Worm (Caenorhabditis elegans) whole organism, L3 larva: ENCODE results near the gene stdh-2.

Source experiments
- ZK546.5 ChIP-seq: sonication (generic microtip); optimal IDR thresholded peaks from 2 replicates; lab custom pipeline; 2017; ENCODE audit warnings: missing biosample characterization, missing genetic modification characterization
- ama-1 ChIP-seq: fragments of 150-350 bp; optimal IDR thresholded peaks from 2 replicates; lab custom pipeline; 2018
- ceh-16 ChIP-seq: sonication (generic microtip); optimal IDR thresholded peaks from 2 replicates; lab custom pipeline; 2017; ENCODE audit warnings: missing biosample characterization, missing genetic modification characterization
- ceh-28 ChIP-seq: fragments of 150-350 bp; optimal IDR thresholded peaks from 2 replicates; lab custom pipeline; 2014; ENCODE audit warnings: missing biosample characterization, missing genetic modification reagents, missing genetic modification characterization
- egl-5 ChIP-seq: fragments of 150-350 bp; optimal IDR thresholded peaks from 2 replicates; lab custom pipeline; 2017; ENCODE audit warnings: missing biosample characterization, missing genetic modification reagents, missing genetic modification characterization, inconsistent platforms
- elt-1 ChIP-seq: fragments of 150-350 bp; optimal IDR thresholded peaks from 2 replicates; lab custom pipeline; 2014; ENCODE audit warnings: missing biosample characterization, missing genetic modification characterization
- elt-2 ChIP-seq: sonication (generic microtip); optimal IDR thresholded peaks from 2 replicates; lab custom pipeline; 2016; ENCODE audit warnings: missing genetic modification reagents, mild to moderate bottlenecking, missing genetic modification characterization, missing compliant biosample characterization
- elt-3 ChIP-seq, 3 experiments: fragments of 150-350 bp in 1 of 3; sonication (generic microtip) in 2 of 3; optimal IDR thresholded peaks; 2 replicates in 2 of 3; 4 replicates in 1 of 3; lab custom pipeline; 2014 to 2017; ENCODE audit warnings: missing biosample characterization in 3 of 3, missing genetic modification characterization in 3 of 3
- eor-1 ChIP-seq, 2 experiments: fragments of 150-350 bp; optimal IDR thresholded peaks; 2 replicates each; lab custom pipeline; 2014 to 2018; ENCODE audit warnings: missing biosample characterization in 2 of 2, missing genetic modification characterization in 2 of 2
- fkh-10 ChIP-seq: sonication (generic microtip); optimal IDR thresholded peaks from 2 replicates; lab custom pipeline; 2017; ENCODE audit warnings: missing biosample characterization, missing genetic modification reagents, missing genetic modification characterization
- fkh-2 ChIP-seq: fragments of 150-350 bp; optimal IDR thresholded peaks from 2 replicates; lab custom pipeline; 2014; ENCODE audit warnings: missing biosample characterization, missing genetic modification reagents, missing genetic modification characterization
- fos-1 ChIP-seq: fragments of 150-350 bp; optimal IDR thresholded peaks from 2 replicates; lab custom pipeline; 2014; ENCODE audit warnings: missing biosample characterization, missing genetic modification characterization
- hmg-11 ChIP-seq: sonication (generic microtip); optimal IDR thresholded peaks from 2 replicates; lab custom pipeline; 2016; ENCODE audit warnings: missing genetic modification characterization, missing compliant biosample characterization
- jun-1 ChIP-seq: fragments of 150-350 bp; optimal IDR thresholded peaks from 2 replicates; lab custom pipeline; 2014; ENCODE audit warnings: missing biosample characterization, missing genetic modification reagents, missing genetic modification characterization
- lin-15B ChIP-seq: fragments of 150-350 bp; optimal IDR thresholded peaks from 2 replicates; lab custom pipeline; 2014; ENCODE audit warnings: missing biosample characterization, missing genetic modification characterization
- lin-39 ChIP-seq: fragments of 150-350 bp; optimal IDR thresholded peaks from 2 replicates; lab custom pipeline; 2018; ENCODE audit warnings: missing biosample characterization, missing genetic modification reagents, missing genetic modification characterization
- lsy-12 ChIP-seq: sonication (generic microtip); optimal IDR thresholded peaks from 2 replicates; lab custom pipeline; 2016; ENCODE audit warnings: mild to moderate bottlenecking, missing genetic modification characterization, missing compliant biosample characterization
- mdl-1 ChIP-seq: fragments of 150-350 bp; optimal IDR thresholded peaks from 2 replicates; lab custom pipeline; 2014; ENCODE audit warnings: missing biosample characterization, missing genetic modification characterization
- mml-1 ChIP-seq: fragments of 150-350 bp; sonication (generic microtip); optimal IDR thresholded peaks from 3 replicates; lab custom pipeline; 2014; ENCODE audit warnings: missing biosample characterization, missing genetic modification characterization
- nfya-1 ChIP-seq: sonication (generic microtip); optimal IDR thresholded peaks from 2 replicates; lab custom pipeline; 2017; ENCODE audit warnings: missing genetic modification characterization, mild to moderate bottlenecking, missing compliant biosample characterization, antibody characterized with exemption, moderate library complexity; ENCODE audit not compliant: insufficient read depth
- nhr-11 ChIP-seq: fragments of 150-350 bp; optimal IDR thresholded peaks from 2 replicates; lab custom pipeline; 2014; ENCODE audit warnings: missing biosample characterization, missing genetic modification characterization
- nhr-23 ChIP-seq: fragments of 150-350 bp; optimal IDR thresholded peaks from 2 replicates; lab custom pipeline; 2014; ENCODE audit warnings: missing biosample characterization, missing genetic modification reagents, missing genetic modification characterization
- nhr-237 ChIP-seq: fragments of 150-350 bp; optimal IDR thresholded peaks from 2 replicates; lab custom pipeline; 2014; ENCODE audit warnings: missing biosample characterization, missing genetic modification characterization
- nhr-28 ChIP-seq: fragments of 150-350 bp; optimal IDR thresholded peaks from 2 replicates; lab custom pipeline; 2014; ENCODE audit warnings: missing biosample characterization, missing genetic modification characterization
- nhr-67 ChIP-seq: fragments of 150-350 bp; optimal IDR thresholded peaks from 2 replicates; lab custom pipeline; 2014; ENCODE audit warnings: missing biosample characterization, missing genetic modification characterization
- nhr-76 ChIP-seq: fragments of 150-350 bp; sonication (generic microtip); optimal IDR thresholded peaks from 5 replicates; lab custom pipeline; 2014; ENCODE audit warnings: missing biosample characterization, missing genetic modification characterization
- pha-4 ChIP-seq: fragments of 150-350 bp; optimal IDR thresholded peaks from 2 replicates; lab custom pipeline; 2014; ENCODE audit warnings: missing biosample characterization, missing genetic modification reagents, missing genetic modification characterization
- pqm-1 ChIP-seq: fragments of 150-350 bp; optimal IDR thresholded peaks from 2 replicates; lab custom pipeline; 2017; ENCODE audit warnings: missing biosample characterization, missing genetic modification characterization, inconsistent platforms
- sea-2 ChIP-seq: fragments of 150-350 bp; sonication (generic microtip); optimal IDR thresholded peaks from 4 replicates; lab custom pipeline; 2014; ENCODE audit warnings: missing biosample characterization, missing genetic modification reagents, missing genetic modification characterization
- snpc-4 ChIP-seq: fragments of 150-350 bp; optimal IDR thresholded peaks from 2 replicates; lab custom pipeline; 2014; ENCODE audit warnings: missing biosample characterization, missing genetic modification characterization
- tbx-2 ChIP-seq: sonication (generic microtip); optimal IDR thresholded peaks from 2 replicates; lab custom pipeline; 2016; ENCODE audit warnings: mild to moderate bottlenecking, missing genetic modification characterization, missing compliant biosample characterization
- unc-62 ChIP-seq: fragments of 150-350 bp; sonication (generic microtip); optimal IDR thresholded peaks from 4 replicates; lab custom pipeline; 2014; ENCODE audit warnings: missing biosample characterization, missing genetic modification reagents, missing genetic modification characterization
- ztf-11 ChIP-seq: fragments of 150-350 bp; optimal IDR thresholded peaks from 2 replicates; lab custom pipeline; 2014; ENCODE audit warnings: missing biosample characterization, missing genetic modification characterization
- ztf-4 ChIP-seq: fragments of 150-350 bp; optimal IDR thresholded peaks from 2 replicates; lab custom pipeline; 2014; ENCODE audit warnings: missing biosample characterization, missing genetic modification characterization

The stdh-2 gene

DNA sequence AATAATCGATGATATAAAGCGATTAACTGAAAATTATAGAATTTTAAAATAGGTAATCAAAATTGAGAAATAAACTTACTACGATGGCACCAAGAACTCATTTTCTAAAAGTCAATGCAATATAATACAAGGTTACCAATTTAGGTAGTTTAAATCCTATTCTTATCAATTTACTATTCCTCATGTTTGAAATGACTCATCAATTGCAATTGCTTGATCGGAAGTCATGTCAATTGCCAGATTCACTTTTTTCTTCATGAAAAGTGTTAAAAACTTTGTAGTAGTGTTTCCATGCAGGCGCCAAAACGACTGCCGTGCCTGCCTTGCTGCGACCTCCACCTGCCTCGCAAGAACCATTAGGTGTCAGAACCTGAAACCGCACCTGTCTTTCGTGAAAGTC lies 2.5 kb downstream of the stdh-2 start, which contains the start of gene F11A5.13:
TSS of gene F11A5.13 (minus strand) at position 101 of the 400 bp plus-strand sequence.
- TF ChIP-seq ceh-28 (tag; lab: Kevin White, UChicago): no peak
- no peak for TF ChIP-seq ztf-4 (tag; lab: Kevin White, UChicago)
- TF ChIP-seq mdl-1 (tag; lab: Kevin White, UChicago): no peak
- no peak for TF ChIP-seq unc-62 (GFP tag; lab: Kevin White, UChicago)
- TF ChIP-seq ama-1: no peak
- no peak for TF ChIP-seq eor-1 (tag; optimal IDR thresholded peaks at IDR 0.05; lab: Kevin White, UChicago)
- no peak for TF ChIP-seq fkh-10 (GFP tag; lab: Kevin White, UChicago)
- no peak for TF ChIP-seq elt-3 (tag; optimal IDR thresholded peaks at IDR 0.05; lab: Kevin White, UChicago)
- TF ChIP-seq nhr-76 (tag; lab: Kevin White, UChicago): no peak
- no peak for TF ChIP-seq sea-2 (GFP tag; lab: Kevin White, UChicago)
- TF ChIP-seq nhr-23 (tag; lab: Kevin White, UChicago): no peak
- no peak for TF ChIP-seq snpc-4
- TF ChIP-seq lin-39: no peak

ce11 chrV:16229439-16229838 lies 5.3 kb downstream of the stdh-2 start:
- TF ChIP-seq elt-3 (tag; optimal IDR thresholded peaks at IDR 0.05; lab: Kevin White, UChicago): no peak
- TF ChIP-seq egl-5 (tag; lab: Kevin White, UChicago): no peak
- no peak for TF ChIP-seq mdl-1 (tag; lab: Kevin White, UChicago)
- TF ChIP-seq nhr-237 (tag; lab: Kevin White, UChicago): no peak
- no peak for TF ChIP-seq ceh-28 (tag; lab: Kevin White, UChicago)
- TF ChIP-seq lsy-12: no peak
- no peak for TF ChIP-seq tbx-2 (tag; lab: Kevin White, UChicago)
- no peak for TF ChIP-seq nhr-23 (tag; lab: Kevin White, UChicago)
- TF ChIP-seq fkh-2 (tag; lab: Kevin White, UChicago): no peak
- TF ChIP-seq nhr-28 (tag; lab: Kevin White, UChicago): no peak
- no peak for TF ChIP-seq snpc-4
- TF ChIP-seq elt-1 (tag; lab: Kevin White, UChicago): no peak
- TF ChIP-seq ztf-11: no peak
- TF ChIP-seq jun-1: no peak
- TF ChIP-seq, all 47 proteins: peak for 0

DNA sequence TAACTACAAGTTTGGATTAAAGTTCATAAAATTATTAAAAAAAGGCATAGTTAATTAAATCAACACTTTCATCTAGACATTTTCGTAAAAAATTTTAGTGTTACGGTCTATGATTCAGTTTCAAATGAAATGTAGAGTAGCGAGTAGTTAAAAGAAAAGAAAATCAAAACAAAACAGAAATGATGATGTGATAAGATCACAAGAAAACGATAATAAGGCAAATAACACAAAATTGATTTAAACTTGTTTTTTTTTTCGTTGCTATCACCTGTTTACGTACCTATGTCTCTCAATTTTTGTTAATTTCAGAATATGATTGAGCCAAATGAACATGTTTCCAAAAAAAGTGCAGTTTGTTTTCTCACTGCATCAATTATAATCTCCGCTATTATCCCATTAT lies 5.8 kb downstream of the stdh-2 start, which contains the start of the genes F21H7.2 and F21H7.12:
TSS of gene F21H7.2 (minus strand) at position 101 of the 400 bp plus-strand sequence.
TSS of gene F21H7.12 (plus strand) at position 270 of the 400 bp plus-strand sequence.
- TF ChIP-seq nhr-67: no peak
- TF ChIP-seq snpc-4: no peak
- no peak for TF ChIP-seq nhr-23 (tag; lab: Kevin White, UChicago)
- no peak for TF ChIP-seq ama-1
- TF ChIP-seq lin-15B: no peak
- TF ChIP-seq hmg-11 (tag; lab: Kevin White, UChicago): no peak
- no peak for TF ChIP-seq nhr-237 (tag; lab: Kevin White, UChicago)

ce11 chrV:16232180-16232579 lies 8.1 kb downstream of the stdh-2 start, which contains the start of gene gst-22:
Gene gst-22 (minus strand): TSS chrV:16232282.
- TF ChIP-seq ZK546.5: no peak
- TF ChIP-seq nhr-67: no peak
- TF ChIP-seq snpc-4: no peak
- no peak for TF ChIP-seq mml-1 (tag; lab: Kevin White, UChicago)
- no peak for TF ChIP-seq fkh-2 (tag; lab: Kevin White, UChicago)
- peak; percentile 2 for TF ChIP-seq ceh-28 (tag; lab: Kevin White, UChicago)
- TF ChIP-seq hmg-11 (tag; lab: Kevin White, UChicago): no peak
- no peak for TF ChIP-seq fos-1
- TF ChIP-seq lsy-12: no peak
- peak; percentile 97 for TF ChIP-seq pqm-1 (tag; lab: Kevin White, UChicago)
- peak; percentile 48 for TF ChIP-seq jun-1
- TF ChIP-seq elt-2 (tag; lab: Kevin White, UChicago): peak; percentile 92
- TF ChIP-seq tbx-2 (tag; lab: Kevin White, UChicago): no peak
- TF ChIP-seq nhr-76 (tag; lab: Kevin White, UChicago): no peak
- no peak for TF ChIP-seq nhr-11 (tag; lab: Kevin White, UChicago)

DNA sequence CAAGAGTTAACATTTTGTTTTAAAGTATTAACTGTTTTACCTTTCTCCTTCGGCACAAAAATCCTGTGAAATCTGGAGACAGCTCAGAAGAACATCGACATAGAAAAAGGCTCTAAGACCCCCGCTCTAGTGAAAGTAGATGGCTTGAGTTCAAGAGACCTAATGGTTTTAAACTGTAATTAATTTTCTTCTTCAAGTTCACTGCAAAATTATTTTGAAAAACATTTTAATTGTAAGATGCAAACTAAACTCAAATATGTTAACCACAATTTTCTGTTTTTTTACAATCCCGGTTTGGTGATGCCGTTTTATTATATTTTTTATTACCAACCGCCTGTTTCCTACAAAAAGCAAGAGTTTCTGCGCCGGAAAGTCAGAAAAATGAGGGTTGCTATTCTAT lies 9.5 kb downstream of the stdh-2 start, which contains the start of gene clec-233:
TSS of gene clec-233 (plus strand) at position 301 of the 400 bp plus-strand sequence.
- TF ChIP-seq ceh-16 (tag; lab: Kevin White, UChicago) (no peak), pha-4 (tag; lab: Kevin White, UChicago) (no peak), nfya-1 (tag; lab: Kevin White, UChicago) (no peak), pqm-1 (tag; lab: Kevin White, UChicago) (no peak)
